Worm (Caenorhabditis elegans): ENCODE data around the gene spe-42.

- TF ChIP-seq jun-1 (tag; optimal IDR thresholded peaks at IDR 0.05), result no peak
- TF ChIP-seq snu-23 (GFP tag; optimal IDR thresholded peaks at IDR 0.05), result no peak
- no peak for TF ChIP-seq egl-27 (tag; optimal IDR thresholded peaks at IDR 0.05)
These were observed 39.7 kb upstream of the spe-42 start, which contains the start of gene F55A11.6 for ce11 chrV:11776538-11776937.
